Worm (Caenorhabditis elegans) whole organism, early embryonic: Measurements from ENCODE around the gene C16C10.9.

Experiments
- ama-1 ChIP-seq: fragments of 150-350 bp; optimal IDR thresholded peaks from 2 replicates; lab custom pipeline; 2014
- ceh-13 ChIP-seq: fragments of 200-800 bp; sonication (Bioruptor generic); optimal IDR thresholded peaks from 2 replicates; lab custom pipeline; 2018; ENCODE audit warnings: mild to moderate bottlenecking, missing genetic modification characterization, missing compliant biosample characterization
- ceh-36 ChIP-seq: sonication (generic microtip); optimal IDR thresholded peaks from 2 replicates; lab custom pipeline; 2016; ENCODE audit warnings: missing genetic modification characterization, inconsistent platforms, missing compliant biosample characterization
- flt-1 ChIP-seq: fragments of 200-800 bp; sonication (Bioruptor generic); IDR thresholded peaks from 2 replicates; pipeline ENCODE4 v1.3.6; 2022; ENCODE audit warnings: missing genetic modification characterization, missing compliant biosample characterization
- hmg-4 ChIP-seq: fragments of 200-800 bp; sonication (Bioruptor generic); optimal IDR thresholded peaks from 2 replicates; lab custom pipeline; 2018; ENCODE audit warnings: mild to moderate bottlenecking, missing genetic modification characterization, missing compliant biosample characterization
- pes-1 ChIP-seq: fragments of 200-800 bp; sonication (Bioruptor generic); IDR thresholded peaks from 2 replicates; pipeline ENCODE4 v1.3.6; 2022; ENCODE audit warnings: missing genetic modification reagents, missing genetic modification characterization, missing compliant biosample characterization
- scrt-1 ChIP-seq: fragments of 200-800 bp; sonication (Bioruptor generic); IDR thresholded peaks from 2 replicates; pipeline ENCODE4 v1.3.6; 2022; ENCODE audit warnings: missing genetic modification characterization, missing compliant biosample characterization
- sea-1 ChIP-seq: fragments of 200-800 bp; sonication (Bioruptor generic); conservative IDR thresholded peaks from 2 replicates; pipeline ENCODE4 v1.3.6; 2022; ENCODE audit warnings: missing genetic modification characterization, missing compliant biosample characterization
- tbx-11 ChIP-seq: fragments of 200-800 bp; sonication (Bioruptor generic); IDR thresholded peaks from 2 replicates; pipeline ENCODE4 v1.3.6; 2022; ENCODE audit warnings: missing genetic modification characterization, missing compliant biosample characterization
- tbx-37 ChIP-seq: fragments of 200-800 bp; sonication (Bioruptor generic); conservative IDR thresholded peaks from 2 replicates; pipeline ENCODE4 v1.3.6; 2022; ENCODE audit warnings: missing genetic modification reagents, missing genetic modification characterization, missing compliant biosample characterization

DNA sequence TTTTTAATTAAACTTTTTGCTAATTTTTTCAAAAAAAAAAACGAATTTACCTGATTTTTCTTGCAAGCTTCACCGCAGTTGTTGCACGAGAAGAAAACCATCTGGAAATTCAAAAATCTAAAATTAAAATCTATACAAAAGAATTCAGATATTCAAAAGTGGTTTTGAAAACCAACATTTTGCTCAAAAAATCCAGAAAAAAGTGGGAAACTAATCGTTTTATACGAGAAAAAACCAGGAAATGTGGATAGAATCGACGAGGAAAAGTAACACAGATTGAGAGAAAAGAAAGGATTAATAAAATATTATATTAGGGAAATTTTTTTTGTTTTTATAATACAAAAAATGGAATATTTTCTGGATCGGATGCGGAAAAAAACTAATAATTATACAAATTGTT is 6.9 kb upstream of the C16C10.9 start, which contains the start of gene C16C10.8:
- no peak for TF ChIP-seq scrt-1
- TF ChIP-seq sea-1 (GFP tag; lab: Robert Waterston, UW) = no peak
- TF ChIP-seq pes-1 = no peak
- TF ChIP-seq hmg-4 (GFP tag; lab: Kevin White, UChicago) = no peak
- no peak for TF ChIP-seq tbx-11 (GFP tag; lab: Robert Waterston, UW)
- no peak for TF ChIP-seq ceh-13
- TF ChIP-seq ama-1 (lab: Kevin White, UChicago) = no peak
- TF ChIP-seq tbx-37 (GFP tag; lab: Robert Waterston, UW) = no peak
- no peak for TF ChIP-seq ceh-36
- no peak for TF ChIP-seq flt-1 (GFP tag; lab: Robert Waterston, UW)
